Worm (Caenorhabditis elegans) whole organism, L4/young adult: ENCODE data around the gene C54C6.7.

Experiments
- W03F9.2 ChIP-seq: fragments of 150-350 bp; optimal IDR thresholded peaks from 2 replicates; lab custom pipeline; 2014; ENCODE audit warnings: missing biosample characterization, missing genetic modification characterization
- dao-5 ChIP-seq: sonication (generic microtip); optimal IDR thresholded peaks from 2 replicates; lab custom pipeline; 2016; ENCODE audit warnings: missing genotype, missing genetic modification characterization, moderate library complexity, missing compliant biosample characterization
- him-1 ChIP-seq: sonication (generic microtip); optimal IDR thresholded peaks from 2 replicates; lab custom pipeline; 2016; ENCODE audit warnings: missing genotype, missing genetic modification reagents, missing genetic modification characterization, missing compliant biosample characterization

DNA sequence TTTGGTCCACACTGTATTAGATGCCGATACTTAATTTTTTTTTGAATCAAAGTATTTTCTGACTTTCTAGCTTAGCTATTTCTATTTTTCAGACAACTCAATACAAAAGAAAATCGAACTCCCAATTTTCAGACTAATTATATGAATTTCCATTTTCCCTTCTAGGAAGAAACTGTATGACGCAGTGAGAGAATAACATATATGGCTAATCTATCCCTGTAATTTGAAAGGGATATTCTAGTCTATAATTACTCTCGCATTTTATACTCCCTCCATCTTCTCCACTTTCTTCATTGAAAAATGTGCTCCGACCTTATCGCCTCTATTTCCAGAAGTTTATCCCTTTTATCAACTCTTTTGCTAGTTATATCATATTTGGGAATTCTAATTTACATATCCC lies 7.1 kb upstream of the C54C6.7 start, which contains the start of gene C54C6.4:
- TF ChIP-seq him-1 (tag; lab: Kevin White, UChicago), result no peak
- no peak for TF ChIP-seq W03F9.2 (tag; lab: Kevin White, UChicago)
- no peak for TF ChIP-seq dao-5 (tag; lab: Kevin White, UChicago)
